Fruit fly (Drosophila melanogaster) whole organism, embryonic: ENCODE measurements around the gene CG5618.

Experiments
- B-H2 ChIP-seq: fragments of 200-800 bp; sonication (Bioruptor generic); optimal IDR thresholded peaks from 2 replicates; lab custom pipeline; 2018; ENCODE audit warnings: missing biosample characterization, mild to moderate bottlenecking, missing genetic modification characterization
- Blimp-1 ChIP-seq: fragments of 200-800 bp; sonication (Bioruptor generic); optimal IDR thresholded peaks from 3 replicates; lab custom pipeline; 2018; ENCODE audit warnings: missing biosample characterization, missing genetic modification characterization, mild to moderate bottlenecking, moderate library complexity, missing genetic modification reagents
- BtbVII ChIP-seq: fragments of 200-800 bp; sonication (Bioruptor generic); optimal IDR thresholded peaks from 3 replicates; lab custom pipeline; 2017; ENCODE audit warnings: missing biosample characterization, mild to moderate bottlenecking, missing genetic modification characterization
- CG10366 ChIP-seq: fragments of 200-800 bp; sonication (Bioruptor generic); IDR thresholded peaks from 2 replicates; pipeline ENCODE4 v1.3.6; 2022; ENCODE audit warnings: missing biosample characterization, missing genetic modification characterization
- CG12744 ChIP-seq: fragments of 200-800 bp; sonication (Bioruptor generic); optimal IDR thresholded peaks from 2 replicates; lab custom pipeline; 2016; ENCODE audit warnings: missing biosample characterization, missing genetic modification characterization
- CG12942 ChIP-seq: fragments of 200-800 bp; sonication (Bioruptor generic); optimal IDR thresholded peaks from 3 replicates; lab custom pipeline; 2016; ENCODE audit warnings: missing biosample characterization, missing genetic modification characterization
- CG13123 ChIP-seq: fragments of 200-800 bp; sonication (Bioruptor generic); optimal IDR thresholded peaks from 2 replicates; lab custom pipeline; 2016; ENCODE audit warnings: missing biosample characterization, missing genetic modification characterization
- CG13287 ChIP-seq: fragments of 200-800 bp; sonication (Bioruptor generic); IDR thresholded peaks from 2 replicates; pipeline ENCODE4 v1.3.6; 2022; ENCODE audit warnings: missing biosample characterization, missing genetic modification characterization; ENCODE audit not compliant: partially characterized antibody
- CG14860 ChIP-seq: fragments of 200-800 bp; sonication (Bioruptor generic); IDR thresholded peaks from 3 replicates; pipeline ENCODE4 v1.3.6; 2022; ENCODE audit warnings: missing biosample characterization, missing genetic modification characterization; ENCODE audit not compliant: partially characterized antibody
- CG15601 ChIP-seq: fragments of 200-800 bp; sonication (Bioruptor generic); optimal IDR thresholded peaks from 3 replicates; lab custom pipeline; 2019; ENCODE audit warnings: missing biosample characterization, mild to moderate bottlenecking, missing genetic modification characterization, moderate library complexity
- CG18011 ChIP-seq: fragments of 200-800 bp; sonication (Bioruptor generic); optimal IDR thresholded peaks from 2 replicates; lab custom pipeline; 2017; ENCODE audit warnings: missing biosample characterization, missing genetic modification characterization, mild to moderate bottlenecking, moderate library complexity, missing genotype
- CG2712 ChIP-seq: fragments of 200-800 bp; optimal IDR thresholded peaks from 3 replicates; lab custom pipeline; 2019; ENCODE audit warnings: missing biosample characterization, mild to moderate bottlenecking, missing genetic modification characterization, moderate library complexity
- CG3163 ChIP-seq: fragments of 200-800 bp; sonication (Bioruptor generic); optimal IDR thresholded peaks from 3 replicates; lab custom pipeline; 2016; ENCODE audit warnings: missing biosample characterization, missing genetic modification characterization
- CG32767 ChIP-seq: fragments of 200-800 bp; sonication (Bioruptor generic); IDR thresholded peaks from 2 replicates; pipeline ENCODE4 v1.3.6; 2022; ENCODE audit warnings: missing biosample characterization, missing genetic modification characterization
- CG4424 ChIP-seq: fragments of 200-800 bp; sonication (Bioruptor generic); optimal IDR thresholded peaks from 3 replicates; lab custom pipeline; 2016; ENCODE audit warnings: missing biosample characterization, missing genetic modification characterization
- CG7786 ChIP-seq: fragments of 200-800 bp; sonication (Bioruptor generic); optimal IDR thresholded peaks from 2 replicates; lab custom pipeline; 2016; ENCODE audit warnings: missing biosample characterization, missing genetic modification characterization
- CG7839 ChIP-seq: fragments of 200-800 bp; sonication (Bioruptor generic); optimal IDR thresholded peaks from 3 replicates; lab custom pipeline; 2018; ENCODE audit warnings: missing biosample characterization, mild to moderate bottlenecking, missing genetic modification characterization, moderate library complexity
- CG8388 ChIP-seq: fragments of 200-800 bp; sonication (Bioruptor generic); optimal IDR thresholded peaks from 2 replicates; lab custom pipeline; 2019; ENCODE audit warnings: missing biosample characterization, mild to moderate bottlenecking, missing genetic modification characterization, moderate library complexity
- CG9876 ChIP-seq: fragments of 200-800 bp; sonication (Bioruptor generic); optimal IDR thresholded peaks from 2 replicates; lab custom pipeline; 2016; ENCODE audit warnings: missing biosample characterization, missing genetic modification characterization
- Camta ChIP-seq: fragments of 200-800 bp; sonication (Bioruptor generic); optimal IDR thresholded peaks from 2 replicates; lab custom pipeline; 2016; ENCODE audit warnings: missing biosample characterization, missing genetic modification characterization
- D ChIP-seq, 2 experiments: fragments of 200-800 bp in 1 of 2; fragments of >200 bp in 1 of 2; sonication (Bioruptor generic) in 1 of 2; optimal IDR thresholded peaks; 2 replicates in 1 of 2; 3 replicates in 1 of 2; lab custom pipeline; 2017; ENCODE audit warnings: mild to moderate bottlenecking in 1 of 2, missing biosample characterization in 1 of 2, missing genetic modification characterization in 1 of 2, missing genetic modification reagents in 1 of 2
- Eip74EF ChIP-seq, 2 experiments: fragments of 200-800 bp in 1 of 2; fragments of >200 bp in 1 of 2; sonication (Bioruptor generic) in 1 of 2; optimal IDR thresholded peaks; 2 replicates each; lab custom pipeline; 2017 to 2019; ENCODE audit warnings: missing biosample characterization in 2 of 2, missing genetic modification characterization in 2 of 2, mild to moderate bottlenecking in 1 of 2, moderate library complexity in 1 of 2
- Fer2 ChIP-seq: fragments of 200-800 bp; sonication (Bioruptor generic); optimal IDR thresholded peaks from 2 replicates; lab custom pipeline; 2018; ENCODE audit warnings: missing biosample characterization, mild to moderate bottlenecking, missing genetic modification characterization, moderate library complexity
- Gug ChIP-seq: fragments of 200-800 bp; sonication (Bioruptor generic); IDR thresholded peaks from 4 replicates; pipeline ENCODE4 v1.3.6; 2022; ENCODE audit warnings: missing biosample characterization, missing genetic modification characterization
- H2.0 ChIP-seq: fragments of 200-800 bp; sonication (Bioruptor generic); IDR thresholded peaks from 2 replicates; pipeline ENCODE4 v1.3.6; 2022; ENCODE audit warnings: missing biosample characterization, missing genetic modification characterization
- Hmr ChIP-seq: fragments of 200-800 bp; sonication (Bioruptor generic); optimal IDR thresholded peaks from 3 replicates; lab custom pipeline; 2017; ENCODE audit warnings: mild to moderate bottlenecking, missing biosample characterization, missing genetic modification reagents, missing genetic modification characterization
- Lim3 ChIP-seq: fragments of 200-800 bp; sonication (Bioruptor generic); IDR thresholded peaks from 2 replicates; pipeline ENCODE4 v1.3.6; 2022; ENCODE audit warnings: missing biosample characterization, missing genetic modification characterization
- Mrtf ChIP-seq: fragments of 200-800 bp; sonication (Bioruptor generic); IDR thresholded peaks from 3 replicates; pipeline ENCODE4 v1.3.6; 2022; ENCODE audit warnings: missing biosample characterization, missing genetic modification characterization
- Opbp ChIP-seq: fragments of 200-800 bp; sonication (Bioruptor generic); IDR thresholded peaks from 3 replicates; pipeline ENCODE4 v1.3.6; 2022; ENCODE audit warnings: missing biosample characterization, missing genetic modification characterization; ENCODE audit not compliant: partially characterized antibody
- Rfx ChIP-seq: fragments of 200-800 bp; sonication (Bioruptor generic); IDR thresholded peaks from 2 replicates; pipeline ENCODE4 v1.3.6; 2022; ENCODE audit warnings: missing biosample characterization, missing genetic modification characterization
- TFAM ChIP-seq: fragments of 200-800 bp; sonication (Bioruptor generic); optimal IDR thresholded peaks from 2 replicates; lab custom pipeline; 2017; ENCODE audit warnings: missing biosample characterization, missing genetic modification characterization, inconsistent platforms
- Xrp1 ChIP-seq: fragments of 200-800 bp; sonication (Bioruptor generic); IDR thresholded peaks from 2 replicates; pipeline ENCODE4 v1.3.6; 2022; ENCODE audit warnings: missing biosample characterization, missing genetic modification characterization
- bcd ChIP-seq: fragments of 200-800 bp; sonication (Bioruptor generic); optimal IDR thresholded peaks from 2 replicates; lab custom pipeline; 2017; ENCODE audit warnings: missing biosample characterization, mild to moderate bottlenecking, missing genetic modification characterization
- br ChIP-seq: fragments of >200 bp; optimal IDR thresholded peaks from 2 replicates; lab custom pipeline; 2017
- chinmo ChIP-seq: fragments of 200-800 bp; sonication (Bioruptor generic); IDR thresholded peaks from 4 replicates; pipeline ENCODE4 v1.3.6; 2022; ENCODE audit warnings: missing biosample characterization, missing genetic modification characterization; ENCODE audit not compliant: partially characterized antibody
- dan ChIP-seq: fragments of 200-800 bp; sonication (Bioruptor generic); IDR thresholded peaks from 2 replicates; pipeline ENCODE4 v1.3.6; 2022; ENCODE audit warnings: missing biosample characterization, missing genetic modification characterization
- ems ChIP-seq: fragments of 200-800 bp; sonication (Bioruptor generic); optimal IDR thresholded peaks from 3 replicates; lab custom pipeline; 2016; ENCODE audit warnings: missing biosample characterization, missing genetic modification characterization
- gsb ChIP-seq: fragments of 200-800 bp; sonication (Bioruptor generic); IDR thresholded peaks from 2 replicates; pipeline ENCODE4 v1.3.6; 2022; ENCODE audit warnings: missing biosample characterization, missing genetic modification characterization
- hbn ChIP-seq: fragments of 200-800 bp; sonication (Bioruptor generic); IDR thresholded peaks from 2 replicates; pipeline ENCODE4 v1.3.6; 2022; ENCODE audit warnings: missing biosample characterization, missing genetic modification characterization; ENCODE audit not compliant: partially characterized antibody
- ind ChIP-seq: fragments of 200-800 bp; sonication (Bioruptor generic); optimal IDR thresholded peaks from 3 replicates; lab custom pipeline; 2016; ENCODE audit warnings: missing biosample characterization, missing genetic modification characterization
- ken ChIP-seq: fragments of 200-800 bp; sonication (Bioruptor generic); IDR thresholded peaks from 3 replicates; pipeline ENCODE4 v1.3.6; 2022; ENCODE audit warnings: missing biosample characterization, missing genetic modification characterization
- p53 ChIP-seq: fragments of 200-800 bp; sonication (Bioruptor generic); optimal IDR thresholded peaks from 2 replicates; lab custom pipeline; 2016; ENCODE audit warnings: missing biosample characterization, missing genetic modification characterization
- phol ChIP-seq: fragments of 200-800 bp; sonication (Bioruptor generic); optimal IDR thresholded peaks from 3 replicates; lab custom pipeline; 2018; ENCODE audit warnings: missing biosample characterization, mild to moderate bottlenecking, missing genetic modification characterization, moderate library complexity
- pzg ChIP-seq: fragments of 200-800 bp; sonication (Bioruptor generic); optimal IDR thresholded peaks from 3 replicates; lab custom pipeline; 2018; ENCODE audit warnings: missing biosample characterization, mild to moderate bottlenecking, missing genetic modification characterization, moderate library complexity
- tio ChIP-seq: fragments of 200-800 bp; sonication (Bioruptor generic); optimal IDR thresholded peaks from 2 replicates; lab custom pipeline; 2017; ENCODE audit warnings: missing biosample characterization, missing genetic modification characterization, inconsistent platforms
- trem ChIP-seq: fragments of 200-800 bp; optimal IDR thresholded peaks from 3 replicates; lab custom pipeline; 2019; ENCODE audit warnings: missing biosample characterization, mild to moderate bottlenecking, missing genetic modification characterization, moderate library complexity
- wdn ChIP-seq: fragments of 200-800 bp; sonication (Bioruptor generic); IDR thresholded peaks from 2 replicates; pipeline ENCODE4 v1.3.6; 2022; ENCODE audit warnings: missing biosample characterization, missing genetic modification characterization
- zf30C ChIP-seq: fragments of 200-800 bp; sonication (Bioruptor generic); optimal IDR thresholded peaks from 3 replicates; lab custom pipeline; 2018; ENCODE audit warnings: missing biosample characterization, mild to moderate bottlenecking, missing genetic modification characterization

The CG5618 gene

dm6 chr3L:20309758-20310733 lies 43.2 kb upstream of the CG5618 start (continued):
- TF ChIP-seq pzg (GFP tag; lab: Kevin White, UChicago) (peak; percentile 95), CG13287 (GFP tag; lab: Robert Waterston, UW) (peak; percentile 91), CG8388 (GFP tag; lab: Kevin White, UChicago) (no peak), ind (GFP tag; lab: Kevin White, UChicago) (peak; percentile 35), Mrtf (GFP tag; lab: Robert Waterston, UW) (no peak), Blimp-1 (GFP tag; lab: Kevin White, UChicago) (no peak), CG10366 (GFP tag; lab: Robert Waterston, UW) (no peak), dan (GFP tag; lab: Robert Waterston, UW) (no peak), CG14860 (peak; percentile 69), Opbp (GFP tag; lab: Robert Waterston, UW) (peak; percentile 88), bcd (GFP tag; lab: Kevin White, UChicago) (peak; percentile 45), hbn (GFP tag; lab: Robert Waterston, UW) (peak; percentile 85), CG4424 (GFP tag; lab: Kevin White, UChicago) (peak; percentile 39), br (lab: Kevin White, UChicago) (no peak), CG7786 (GFP tag; lab: Kevin White, UChicago) (peak; percentile 58), CG32767 (no peak), BtbVII (GFP tag; lab: Kevin White, UChicago) (no peak), Camta (GFP tag; lab: Kevin White, UChicago) (peak; percentile 23), chinmo (GFP tag; lab: Robert Waterston, UW) (no peak), CG12942 (GFP tag; lab: Kevin White, UChicago) (peak; percentile 43), CG18011 (no peak), CG3163 (GFP tag; lab: Kevin White, UChicago) (peak; percentile 44), tio (GFP tag; lab: Kevin White, UChicago) (no peak), ken (peak; percentile 66; the same call in 2 of the 3 replicates), D (optimal IDR thresholded peaks at IDR 0.05; lab: Kevin White, UChicago) (peak; percentile 72), D (GFP tag; optimal IDR thresholded peaks at IDR 0.05; lab: Kevin White, UChicago) (no peak), CG13123 (no peak), Eip74EF (GFP tag; optimal IDR thresholded peaks at IDR 0.05; lab: Kevin White, UChicago) (no peak), trem (tag; lab: Kevin White, UChicago) (peak; percentile 81), CG12744 (GFP tag; lab: Kevin White, UChicago) (no peak), CG7839 (tag; lab: Kevin White, UChicago) (no peak), B-H2 (GFP tag; lab: Kevin White, UChicago) (peak; percentile 50), CG2712 (tag; lab: Kevin White, UChicago) (peak; percentile 50), H2.0 (GFP tag; lab: Robert Waterston, UW) (no peak), Xrp1 (GFP tag; lab: Robert Waterston, UW) (peak; percentile 53; the same call in 1 of the 2 replicates), gsb (GFP tag; lab: Robert Waterston, UW) (no peak), wdn (GFP tag; lab: Robert Waterston, UW) (peak; percentile 43; the same call in 1 of the 2 replicates), Lim3 (GFP tag; lab: Robert Waterston, UW) (no peak), Fer2 (no peak), zf30C (no peak), Rfx (peak; percentile 77), CG15601 (tag; lab: Kevin White, UChicago) (no peak), Gug (GFP tag; lab: Robert Waterston, UW) (no peak), Hmr (GFP tag; lab: Kevin White, UChicago) (peak; percentile 59), p53 (GFP tag; lab: Kevin White, UChicago) (peak; percentile 5), CG9876 (GFP tag; lab: Kevin White, UChicago) (peak; percentile 56), TFAM (GFP tag; lab: Kevin White, UChicago) (no peak), phol (tag; lab: Kevin White, UChicago) (peak; percentile 63), ems (GFP tag; lab: Kevin White, UChicago) (peak; percentile 39)
